Fruit fly (Drosophila melanogaster): ENCODE data around the gene CG9098.

Gene CG9098

dm6 chr2L:6047528-6048160 is 35.5 kb upstream of the CG9098 start, which contains the start of gene IPIP (continued):
- peak; percentile 91 for TF ChIP-seq MESR4 (GFP tag; optimal IDR thresholded peaks at IDR 0.05)
- TF ChIP-seq NC2β (GFP tag; optimal IDR thresholded peaks at IDR 0.05): no peak
- no peak for TF ChIP-seq CG16815 (GFP tag; optimal IDR thresholded peaks at IDR 0.05)
- TF ChIP-seq CG43689 (GFP tag; IDR thresholded peaks at IDR 0.05): no peak
- no peak for TF ChIP-seq CG5180 (GFP tag; optimal IDR thresholded peaks at IDR 0.05)
- TF ChIP-seq Mes4 (GFP tag; optimal IDR thresholded peaks at IDR 0.05): no peak
- 0 out of 3 replicates have a peak, but pooled peaks have one; percentile 20 for TF ChIP-seq CG6175 (GFP tag; IDR thresholded peaks at IDR 0.05)
- TF ChIP-seq CG8478 (optimal IDR thresholded peaks at IDR 0.05): no peak
- TF ChIP-seq Camta (GFP tag; optimal IDR thresholded peaks at IDR 0.05): no peak
- peak; percentile 74 for TF ChIP-seq Rfx (GFP tag; IDR thresholded peaks at IDR 0.05)
- no peak for TF ChIP-seq shn (GFP tag; optimal IDR thresholded peaks at IDR 0.05)
- peak; percentile 79 for TF ChIP-seq tna (GFP tag; IDR thresholded peaks at IDR 0.05; ENCODE audit: partially characterized antibody)
- peak in 1 of 2 experiments; percentile 73 for TF ChIP-seq crp (GFP tag; optimal IDR thresholded peaks at IDR 0.05)
- TF ChIP-seq Usf (GFP tag; optimal IDR thresholded peaks at IDR 0.05): no peak
- no peak for TF ChIP-seq p53 (GFP tag; optimal IDR thresholded peaks at IDR 0.05)
- no peak for TF ChIP-seq gcm (GFP tag; optimal IDR thresholded peaks at IDR 0.05)
- no peak for TF ChIP-seq HmgD (GFP tag; optimal IDR thresholded peaks at IDR 0.05)
- TF ChIP-seq Blimp-1 (GFP tag; optimal IDR thresholded peaks at IDR 0.05): peak; percentile 19
- TF ChIP-seq Dp (GFP tag; optimal IDR thresholded peaks at IDR 0.05): peak; percentile 28
- no peak for TF ChIP-seq CG3163 (GFP tag; optimal IDR thresholded peaks at IDR 0.05)
- no peak for TF ChIP-seq peb (GFP tag; IDR thresholded peaks at IDR 0.05)
- no peak for TF ChIP-seq Neu2 (GFP tag; optimal IDR thresholded peaks at IDR 0.05; ENCODE audit: borderline replicate concordance)
- no peak for TF ChIP-seq CG5953 (GFP tag; IDR thresholded peaks at IDR 0.05)
- peak; percentile 83 for TF ChIP-seq pzg (GFP tag; optimal IDR thresholded peaks at IDR 0.05)
- peak; percentile 49 for TF ChIP-seq CG17186 (GFP tag; optimal IDR thresholded peaks at IDR 0.05)
- TF ChIP-seq Bteb2 (GFP tag; optimal IDR thresholded peaks at IDR 0.05): no peak
- TF ChIP-seq Aef1 (GFP tag; IDR thresholded peaks at IDR 0.05): peak; percentile 30; the same call in 1 of the 3 replicates
- TF ChIP-seq yki (optimal IDR thresholded peaks at IDR 0.05): no peak
- peak; percentile 56; the same call in 1 of the 3 replicates for TF ChIP-seq CG2199 (GFP tag; IDR thresholded peaks at IDR 0.05)
- no peak for TF ChIP-seq cad (GFP tag; optimal IDR thresholded peaks at IDR 0.05)
- TF ChIP-seq CG15696 (tag; optimal IDR thresholded peaks at IDR 0.05): no peak
- TF ChIP-seq Ada2b (GFP tag; IDR thresholded peaks at IDR 0.05): no peak
- TF ChIP-seq rib (GFP tag; IDR thresholded peaks at IDR 0.05): no peak
- TF ChIP-seq CG32767 (GFP tag; IDR thresholded peaks at IDR 0.05): no peak
- TF ChIP-seq chif (GFP tag; optimal IDR thresholded peaks at IDR 0.05): peak in 1 of 2 experiments; percentile 24
- TF ChIP-seq exex (tag; optimal IDR thresholded peaks at IDR 0.05): no peak
- peak; percentile 42; the same call in 1 of the 2 replicates for TF ChIP-seq CG7372 (GFP tag; IDR thresholded peaks at IDR 0.05)
- peak; percentile 28 for TF ChIP-seq bigmax (GFP tag; optimal IDR thresholded peaks at IDR 0.05)
- no peak for TF ChIP-seq CG8944 (GFP tag; optimal IDR thresholded peaks at IDR 0.05)
- TF ChIP-seq her (GFP tag; optimal IDR thresholded peaks at IDR 0.05): peak; percentile 2
- no peak for TF ChIP-seq CG6813 (GFP tag; optimal IDR thresholded peaks at IDR 0.05)
- TF ChIP-seq otp (GFP tag; IDR thresholded peaks at IDR 0.05): peak; percentile 34; the same call in 1 of the 3 replicates
- peak; percentile 66 for TF ChIP-seq slbo (GFP tag; IDR thresholded peaks at IDR 0.05)
- TF ChIP-seq maf-S (GFP tag; optimal IDR thresholded peaks at IDR 0.05): no peak
- no peak for TF ChIP-seq sima (GFP tag; optimal IDR thresholded peaks at IDR 0.05)
- peak; percentile 67 for TF ChIP-seq CG32532 (GFP tag; IDR thresholded peaks at IDR 0.05)
- peak; percentile 99 for TF ChIP-seq CG14710 (tag; optimal IDR thresholded peaks at IDR 0.05)
- no peak for TF ChIP-seq CG31388 (GFP tag; optimal IDR thresholded peaks at IDR 0.05)
- TF ChIP-seq vnd (GFP tag; IDR thresholded peaks at IDR 0.05; ENCODE audit: partially characterized antibody): peak; percentile 73
- no peak for TF ChIP-seq CG12744 (GFP tag; optimal IDR thresholded peaks at IDR 0.05)
- no peak for TF ChIP-seq br (optimal IDR thresholded peaks at IDR 0.05)
- TF ChIP-seq cas (GFP tag; IDR thresholded peaks at IDR 0.05): no peak

Measured in whole organism, embryonic.